Fruit fly (Drosophila melanogaster): ENCODE results near the gene ppk7.

Gene ppk7

DNA sequence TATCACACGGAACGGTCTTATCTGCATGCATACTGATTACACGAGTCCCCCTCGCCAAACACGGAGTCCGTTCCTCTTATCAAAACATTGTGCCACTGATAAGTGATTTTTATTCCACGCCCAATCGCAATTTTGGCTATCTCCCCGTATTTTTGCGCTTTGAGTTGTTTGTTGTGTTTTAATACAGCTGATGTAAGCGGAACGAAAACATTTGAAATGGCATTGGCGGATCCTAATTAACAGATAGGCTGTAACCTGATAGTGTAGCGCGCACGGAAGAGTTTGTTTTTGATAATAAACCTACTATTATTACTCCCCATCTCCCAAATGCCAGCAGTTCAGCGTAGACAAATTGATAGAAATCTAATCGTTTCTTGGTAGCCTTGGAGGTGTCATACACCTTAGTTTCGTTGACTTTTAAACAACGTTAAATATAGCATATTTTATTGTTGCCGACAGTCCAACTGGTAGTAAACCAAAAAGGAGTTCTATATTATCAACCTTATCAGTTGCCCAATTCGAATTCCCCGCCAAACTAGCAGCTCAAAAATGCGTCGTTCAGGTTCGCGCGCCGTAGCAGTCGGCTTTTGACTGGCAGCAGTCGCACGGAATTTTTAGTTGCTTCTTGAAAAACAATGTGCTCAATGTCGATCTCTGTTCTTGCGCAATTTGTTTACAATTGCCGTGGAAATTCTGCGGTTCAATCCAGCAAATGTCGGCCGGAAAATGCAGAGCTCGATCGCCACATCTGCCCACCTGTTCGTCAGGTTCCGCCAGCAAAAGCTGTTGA is 10.9 kb downstream of the ppk7 start:
- peak; percentile 29 for TF ChIP-seq psq (GFP tag; optimal IDR thresholded peaks at IDR 0.05)
- no peak for TF ChIP-seq fru (GFP tag; optimal IDR thresholded peaks at IDR 0.05)
- no peak for TF ChIP-seq jim (GFP tag; optimal IDR thresholded peaks at IDR 0.05)
- peak; percentile 15 for TF ChIP-seq h (GFP tag; optimal IDR thresholded peaks at IDR 0.05)
- no peak for TF ChIP-seq CG32264 (GFP tag; optimal IDR thresholded peaks at IDR 0.05)
- peak; percentile 5 for TF ChIP-seq Dif (GFP tag; optimal IDR thresholded peaks at IDR 0.05; ENCODE audit: partially characterized antibody)
- TF ChIP-seq Rel (GFP tag; optimal IDR thresholded peaks at IDR 0.05): no peak
- TF ChIP-seq Rel (tag; optimal IDR thresholded peaks at IDR 0.05): peak; percentile 37
- peak; percentile 51 for TF ChIP-seq Hr83 (GFP tag; optimal IDR thresholded peaks at IDR 0.05; ENCODE audit: poor library complexity, severe bottlenecking)
- no peak for TF ChIP-seq Myc (optimal IDR thresholded peaks at IDR 0.05)
- peak in 1 of 2 experiments; percentile 18 for TF ChIP-seq dl (GFP tag; optimal IDR thresholded peaks at IDR 0.05; ENCODE audit: insufficient read depth in 1 of 2, partially characterized antibody in 2 of 2)

dm6 chr2L:6341246-6341645 is 12.9 kb downstream of the ppk7 start:
- TF ChIP-seq dsf (GFP tag; optimal IDR thresholded peaks at IDR 0.05; ENCODE audit: borderline replicate concordance) (no peak), Mio (GFP tag; optimal IDR thresholded peaks at IDR 0.05) (no peak), usp (GFP tag; optimal IDR thresholded peaks at IDR 0.05) (no peak), Dfd (GFP tag; optimal IDR thresholded peaks at IDR 0.05) (no peak), jim (GFP tag; optimal IDR thresholded peaks at IDR 0.05) (no peak), ey (GFP tag; optimal IDR thresholded peaks at IDR 0.05) (no peak), Myc (optimal IDR thresholded peaks at IDR 0.05) (no peak), GATAd (GFP tag; optimal IDR thresholded peaks at IDR 0.05) (no peak), tai (GFP tag; optimal IDR thresholded peaks at IDR 0.05) (no peak), Sp1 (GFP tag; optimal IDR thresholded peaks at IDR 0.05) (no peak), dl (GFP tag; optimal IDR thresholded peaks at IDR 0.05; ENCODE audit: insufficient read depth in 1 of 2, partially characterized antibody in 2 of 2) (no peak), woc (GFP tag; optimal IDR thresholded peaks at IDR 0.05) (no peak), Rel (GFP tag; optimal IDR thresholded peaks at IDR 0.05) (no peak), Rel (tag; optimal IDR thresholded peaks at IDR 0.05) (no peak)

dm6 chr2L:6340222-6340725 is 13.9 kb downstream of the ppk7 start:
- TF ChIP-seq Vsx2 (GFP tag; optimal IDR thresholded peaks at IDR 0.05; ENCODE audit: partially characterized antibody) (no peak), Abd-B (GFP tag; optimal IDR thresholded peaks at IDR 0.05) (no peak), Mio (GFP tag; optimal IDR thresholded peaks at IDR 0.05) (no peak), Dif (GFP tag; optimal IDR thresholded peaks at IDR 0.05; ENCODE audit: partially characterized antibody) (no peak), lola (GFP tag; optimal IDR thresholded peaks at IDR 0.05) (no peak), br (GFP tag; optimal IDR thresholded peaks at IDR 0.05) (no peak), pan (optimal IDR thresholded peaks at IDR 0.05) (no peak), foxo (GFP tag; optimal IDR thresholded peaks at IDR 0.05) (no peak), sage (GFP tag; optimal IDR thresholded peaks at IDR 0.05) (no peak), Dfd (GFP tag; optimal IDR thresholded peaks at IDR 0.05) (no peak), Sp1 (GFP tag; optimal IDR thresholded peaks at IDR 0.05) (no peak), fru (GFP tag; optimal IDR thresholded peaks at IDR 0.05) (no peak), CG9705 (GFP tag; optimal IDR thresholded peaks at IDR 0.05) (no peak)

DNA sequence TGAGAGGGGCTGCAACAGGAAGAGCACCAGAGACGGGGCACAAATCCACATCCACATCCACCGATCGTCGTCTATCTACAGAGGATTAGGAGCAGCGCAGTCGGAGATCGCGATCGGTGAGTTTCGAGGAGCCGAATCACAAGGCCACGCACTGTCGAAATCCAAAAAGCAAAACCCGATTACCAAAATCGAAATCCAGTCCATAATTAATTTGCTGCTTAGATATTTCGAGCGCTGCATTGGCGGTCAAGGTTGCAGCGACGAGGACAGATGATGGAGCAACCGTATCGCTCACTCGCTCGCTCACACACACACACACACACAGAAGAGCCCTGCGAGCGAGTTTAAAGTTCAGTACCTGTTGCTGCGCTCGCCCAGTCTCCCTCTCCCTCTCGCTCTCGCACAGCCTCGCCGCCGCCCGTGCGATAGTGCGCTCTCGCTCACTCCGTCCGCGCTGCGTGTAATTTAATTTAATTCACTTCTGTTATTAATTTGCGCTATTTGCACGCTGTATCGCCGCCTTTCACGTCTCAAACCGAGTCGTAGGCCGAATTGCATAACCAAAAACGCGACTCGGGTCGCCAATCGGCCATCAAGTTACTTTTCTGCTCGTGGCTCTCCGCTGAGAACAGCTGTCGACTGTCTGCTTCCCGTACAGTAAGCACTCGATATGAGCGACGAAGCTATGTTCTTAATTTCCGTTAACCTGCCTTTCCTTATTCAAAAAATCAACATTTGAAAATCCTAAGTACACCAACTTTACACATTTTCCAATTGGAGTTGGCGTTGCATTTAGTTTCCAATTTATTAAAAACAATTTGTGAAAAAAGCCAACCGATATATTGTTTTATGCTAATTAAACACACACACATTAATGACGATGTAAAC is 14.9 kb downstream of the ppk7 start:
- TF ChIP-seq Hr83 (GFP tag; optimal IDR thresholded peaks at IDR 0.05; ENCODE audit: poor library complexity, severe bottlenecking) (no peak), pan (optimal IDR thresholded peaks at IDR 0.05) (no peak), OdsH (GFP tag; optimal IDR thresholded peaks at IDR 0.05) (peak; percentile 22), sv (GFP tag; optimal IDR thresholded peaks at IDR 0.05) (no peak), Mio (GFP tag; optimal IDR thresholded peaks at IDR 0.05) (no peak), woc (GFP tag; optimal IDR thresholded peaks at IDR 0.05) (peak; percentile 17), dl (GFP tag; optimal IDR thresholded peaks at IDR 0.05; ENCODE audit: insufficient read depth in 1 of 2, partially characterized antibody in 2 of 2) (no peak), fru (GFP tag; optimal IDR thresholded peaks at IDR 0.05) (no peak), dsf (GFP tag; optimal IDR thresholded peaks at IDR 0.05; ENCODE audit: borderline replicate concordance) (no peak), Hnf4 (GFP tag; optimal IDR thresholded peaks at IDR 0.05) (peak; percentile 54), Hr78 (GFP tag; optimal IDR thresholded peaks at IDR 0.05) (no peak), lola (GFP tag; optimal IDR thresholded peaks at IDR 0.05) (peak; percentile 5), Jra (GFP tag; optimal IDR thresholded peaks at IDR 0.05) (no peak), brk (GFP tag; optimal IDR thresholded peaks at IDR 0.05) (no peak), usp (GFP tag; optimal IDR thresholded peaks at IDR 0.05) (no peak), HLH106 (tag; optimal IDR thresholded peaks at IDR 0.05) (peak; percentile 20), rgr (GFP tag; optimal IDR thresholded peaks at IDR 0.05) (peak; percentile 38), sage (GFP tag; optimal IDR thresholded peaks at IDR 0.05) (no peak), Dif (GFP tag; optimal IDR thresholded peaks at IDR 0.05; ENCODE audit: partially characterized antibody) (peak; percentile 35), dmrt93B (GFP tag; optimal IDR thresholded peaks at IDR 0.05) (peak; percentile 2), CG32264 (GFP tag; optimal IDR thresholded peaks at IDR 0.05) (peak; percentile 8), Abd-B (GFP tag; optimal IDR thresholded peaks at IDR 0.05) (no peak), N (GFP tag; optimal IDR thresholded peaks at IDR 0.05) (no peak), CrebA (GFP tag; optimal IDR thresholded peaks at IDR 0.05; ENCODE audit: borderline replicate concordance) (no peak)
